Worm (Caenorhabditis elegans): Measurements from ENCODE around the gene srd-54.

srd-54 gene

DNA sequence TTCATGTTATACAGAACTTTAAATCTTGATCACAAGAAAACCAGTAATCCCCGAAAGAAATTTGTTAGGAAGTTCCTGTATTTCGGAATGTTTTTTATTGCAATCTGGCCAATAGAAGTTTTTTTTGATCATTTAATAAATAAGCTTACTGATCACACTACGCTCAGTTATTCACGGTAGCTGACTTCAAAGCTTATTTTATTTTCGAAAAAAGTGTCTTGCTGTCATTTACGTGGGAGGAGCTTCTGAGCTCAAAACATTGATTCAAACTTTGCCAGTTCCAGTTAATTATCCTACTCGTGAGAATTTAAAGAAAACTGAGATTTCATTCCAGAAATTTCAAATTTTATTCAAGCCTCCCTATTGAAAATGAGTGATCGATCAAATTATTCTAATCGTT lies at the start of gene srd-54:
srd-54 (plus strand) TSS at position 301 of the 400 bp plus-strand sequence.
- TF ChIP-seq unc-62 (GFP tag; optimal IDR thresholded peaks at IDR 0.05): no peak
- TF ChIP-seq zip-4 (GFP tag; optimal IDR thresholded peaks at IDR 0.05): no peak
- TF ChIP-seq nhr-11 (tag; optimal IDR thresholded peaks at IDR 0.05): no peak
- TF ChIP-seq elt-2 (tag; optimal IDR thresholded peaks at IDR 0.05): no peak
- TF ChIP-seq unc-130 (tag; optimal IDR thresholded peaks at IDR 0.05): no peak
- no peak for TF ChIP-seq mef-2 (tag; optimal IDR thresholded peaks at IDR 0.05)
- no peak for TF ChIP-seq mep-1 (tag; optimal IDR thresholded peaks at IDR 0.05)
- no peak for TF ChIP-seq unc-86 (tag; optimal IDR thresholded peaks at IDR 0.05)
- TF ChIP-seq xbp-1 (tag; optimal IDR thresholded peaks at IDR 0.05): no peak
- no peak for TF ChIP-seq Y116A8C.19 (tag; optimal IDR thresholded peaks at IDR 0.05; ENCODE audit: borderline replicate concordance)
- TF ChIP-seq rnt-1 (tag; optimal IDR thresholded peaks at IDR 0.05): no peak
- no peak for TF ChIP-seq swsn-7 (tag; optimal IDR thresholded peaks at IDR 0.05)
- no peak for TF ChIP-seq ztf-4 (tag; optimal IDR thresholded peaks at IDR 0.05)
- no peak for TF ChIP-seq hlh-17 (GFP tag; optimal IDR thresholded peaks at IDR 0.05; ENCODE audit: borderline replicate concordance)
- TF ChIP-seq pqm-1 (tag; optimal IDR thresholded peaks at IDR 0.05): no peak
- no peak for TF ChIP-seq alr-1 (tag; optimal IDR thresholded peaks at IDR 0.05; ENCODE audit: borderline replicate concordance)
- TF ChIP-seq snpc-4 (tag; optimal IDR thresholded peaks at IDR 0.05): no peak

- TF ChIP-seq nhr-237 (tag; optimal IDR thresholded peaks at IDR 0.05) (no peak), hpl-2 (GFP tag; optimal IDR thresholded peaks at IDR 0.05) (no peak), vab-15 (tag; optimal IDR thresholded peaks at IDR 0.05) (no peak)
Measured at ce11 chrII:7385442-7385841, 47.0 kb upstream of the srd-54 start, which contains the start of gene sre-3. Gene sre-3 (plus strand): TSS chrII:7385742.

ce11 chrII:7390335-7390734 lies 42.1 kb upstream of the srd-54 start:
- TF ChIP-seq lin-14 (GFP tag; optimal IDR thresholded peaks at IDR 0.05) (peak; percentile 5), fkh-8 (tag; optimal IDR thresholded peaks at IDR 0.05) (no peak), nhr-85 (tag) (peak; percentile 37), hlh-4 (tag; optimal IDR thresholded peaks at IDR 0.05) (no peak), isw-1 (GFP tag; IDR thresholded peaks at IDR 0.05) (no peak), snu-23 (GFP tag; optimal IDR thresholded peaks at IDR 0.05) (no peak)

DNA sequence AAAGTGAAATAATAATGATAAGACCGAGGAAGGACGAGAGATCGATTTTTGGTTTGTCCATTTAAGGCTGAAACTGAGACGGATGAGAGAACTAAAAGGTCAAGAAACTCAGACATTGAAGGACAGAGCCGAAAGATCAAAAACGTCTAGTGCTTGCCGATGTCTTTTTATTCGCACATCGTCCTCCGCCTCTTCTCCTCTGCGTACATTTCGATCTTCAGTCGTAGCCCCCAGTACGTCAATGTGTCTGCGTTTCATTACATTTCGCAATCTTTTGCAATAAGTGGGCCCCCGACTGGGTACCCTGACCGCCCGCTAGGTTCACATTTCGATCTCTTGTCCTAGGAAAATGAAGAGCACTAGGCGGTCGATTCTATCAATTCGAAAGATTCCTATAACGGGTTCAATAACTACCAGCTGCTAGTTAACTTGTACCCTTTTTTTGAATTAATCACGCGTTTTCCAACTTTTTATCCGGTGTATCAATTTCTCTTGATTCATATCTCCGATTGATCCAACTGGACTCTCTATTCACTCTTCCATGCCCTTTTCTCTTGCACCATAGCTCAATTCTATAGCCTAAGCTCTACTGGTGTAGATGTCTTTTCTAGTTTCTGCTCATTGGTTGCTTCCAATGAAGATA lies 40.3 kb upstream of the srd-54 start:
- TF ChIP-seq ceh-8 (GFP tag; optimal IDR thresholded peaks at IDR 0.05) (no peak), sox-4 (tag; optimal IDR thresholded peaks at IDR 0.05) (no peak), nhr-76 (tag; optimal IDR thresholded peaks at IDR 0.05) (no peak), lir-3 (tag; optimal IDR thresholded peaks at IDR 0.05; ENCODE audit: poor library complexity) (no peak), lsy-2 (tag; optimal IDR thresholded peaks at IDR 0.05) (peak; percentile 6 to 69), nhr-237 (tag; optimal IDR thresholded peaks at IDR 0.05) (peak; percentile 53), elt-3 (tag; optimal IDR thresholded peaks at IDR 0.05) (no peak), efl-1 (optimal IDR thresholded peaks at IDR 0.05) (peak; percentile 42 to 62), efl-1 (GFP tag; optimal IDR thresholded peaks at IDR 0.05 in 1 of 2) (peak; percentile 12 to 93), isw-1 (GFP tag; IDR thresholded peaks at IDR 0.05) (peak; percentile 24; the same call in 1 of the 2 replicates), skn-1 (tag; optimal IDR thresholded peaks at IDR 0.05) (peak; percentile 76), fkh-10 (GFP tag; optimal IDR thresholded peaks at IDR 0.05) (no peak), nhr-90 (tag; optimal IDR thresholded peaks at IDR 0.05; ENCODE audit: poor library complexity) (peak; percentile 33), fkh-8 (tag; optimal IDR thresholded peaks at IDR 0.05) (peak; percentile 52), mdl-1 (tag; optimal IDR thresholded peaks at IDR 0.05) (peak in 1 of 2 experiments; percentile 42), lin-39 (tag; optimal IDR thresholded peaks at IDR 0.05) (no peak), zip-4 (GFP tag; optimal IDR thresholded peaks at IDR 0.05) (peak; percentile 75), Y116A8C.19 (tag; optimal IDR thresholded peaks at IDR 0.05; ENCODE audit: borderline replicate concordance) (no peak), swsn-7 (tag; optimal IDR thresholded peaks at IDR 0.05) (peak; percentile 33), pax-3 (tag; optimal IDR thresholded peaks at IDR 0.05) (no peak), nhr-84 (tag; optimal IDR thresholded peaks at IDR 0.05) (no peak), nhr-20 (tag; optimal IDR thresholded peaks at IDR 0.05) (peak; percentile 66), nhr-47 (tag; optimal IDR thresholded peaks at IDR 0.05) (peak; percentile 36), rnt-1 (tag; optimal IDR thresholded peaks at IDR 0.05) (peak; percentile 38), nhr-28 (tag; optimal IDR thresholded peaks at IDR 0.05) (no peak), ama-1 (optimal IDR thresholded peaks at IDR 0.05) (no peak), alr-1 (tag; optimal IDR thresholded peaks at IDR 0.05; ENCODE audit: borderline replicate concordance) (no peak), snu-23 (GFP tag; optimal IDR thresholded peaks at IDR 0.05) (peak; percentile 67), hlh-4 (tag; optimal IDR thresholded peaks at IDR 0.05) (no peak), pqm-1 (tag; optimal IDR thresholded peaks at IDR 0.05) (no peak), ets-5 (GFP tag; IDR thresholded peaks at IDR 0.05) (no peak)
